Fruit fly (Drosophila melanogaster) whole organism, wandering third instar larva: ENCODE results near the gene CG3199.

Experiments used
- Abd-B ChIP-seq: fragments of >200 bp; optimal IDR thresholded peaks from 2 replicates; lab custom pipeline; 2017; ENCODE audit warnings: missing biosample characterization, missing genetic modification characterization
- Dif ChIP-seq: fragments of 200-275, 200-300 bp; sonication (Bioruptor generic); optimal IDR thresholded peaks from 2 replicates; lab custom pipeline; 2018; ENCODE audit warnings: missing biosample characterization, missing genetic modification characterization; ENCODE audit not compliant: partially characterized antibody
- HLH106 ChIP-seq: fragments of 200-800 bp; optimal IDR thresholded peaks from 3 replicates; lab custom pipeline; 2019; ENCODE audit warnings: missing biosample characterization, mild to moderate bottlenecking, missing genetic modification characterization, moderate library complexity
- Hr78 ChIP-seq: fragments of >200 bp; optimal IDR thresholded peaks from 2 replicates; lab custom pipeline; 2017; ENCODE audit warnings: missing biosample characterization, missing genetic modification characterization
- Hr83 ChIP-seq: fragments of 200-300 bp; sonication (Bioruptor generic); optimal IDR thresholded peaks from 2 replicates; lab custom pipeline; 2016; ENCODE audit warnings: missing biosample characterization, mild to moderate bottlenecking, missing genetic modification characterization, moderate library complexity; ENCODE audit not compliant: poor library complexity, severe bottlenecking
- dmrt93B ChIP-seq: fragments of 200-800 bp; sonication (Bioruptor generic); optimal IDR thresholded peaks from 2 replicates; lab custom pipeline; 2018; ENCODE audit warnings: missing biosample characterization, mild to moderate bottlenecking, missing genetic modification characterization
- pan ChIP-seq: fragments of >200 bp; optimal IDR thresholded peaks from 2 replicates; lab custom pipeline; 2017
- psq ChIP-seq: fragments of 200-800 bp; sonication (Bioruptor generic); optimal IDR thresholded peaks from 3 replicates; lab custom pipeline; 2017; ENCODE audit warnings: missing biosample characterization, mild to moderate bottlenecking, missing genetic modification characterization, moderate library complexity

DNA sequence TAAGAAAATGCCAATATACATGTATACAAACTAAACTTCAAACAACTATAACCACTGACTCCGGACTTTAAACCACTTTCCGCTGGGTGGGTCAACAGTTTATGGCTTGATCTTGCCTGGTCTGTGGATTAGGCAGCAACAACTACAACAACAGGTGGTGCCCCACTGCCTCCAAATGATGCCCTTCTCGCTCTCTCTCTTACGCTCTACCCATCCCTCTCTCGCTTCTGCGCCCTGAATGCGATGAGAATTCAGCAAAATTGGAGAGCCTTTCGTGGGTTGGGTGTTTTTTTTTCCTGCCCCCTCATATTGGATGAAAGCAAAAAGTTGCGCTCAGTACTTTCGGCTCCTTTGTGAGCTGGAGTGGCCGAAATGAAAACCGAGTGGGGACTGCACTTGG, 21.6 kb upstream of the CG3199 start:
- no peak for TF ChIP-seq Hr78 (GFP tag; lab: Kevin White, UChicago)
- no peak for TF ChIP-seq Hr83
- TF ChIP-seq Dif (GFP tag; lab: Kevin White, UChicago): peak; percentile 26
- no peak for TF ChIP-seq Abd-B (GFP tag; lab: Kevin White, UChicago)
- TF ChIP-seq pan (lab: Kevin White, UChicago): no peak
- no peak for TF ChIP-seq dmrt93B (GFP tag; lab: Kevin White, UChicago)
- TF ChIP-seq psq (GFP tag; lab: Kevin White, UChicago): no peak
- TF ChIP-seq HLH106 (tag; lab: Kevin White, UChicago): no peak
